Worm (Caenorhabditis elegans) whole organism, early embryonic: ENCODE results near the gene ctl-1.

Experiments used
- F13C5.2 ChIP-seq: sonication (generic microtip); optimal IDR thresholded peaks from 2 replicates; lab custom pipeline; 2017; ENCODE audit warnings: mild to moderate bottlenecking, missing genetic modification characterization, inconsistent platforms, missing compliant biosample characterization
- ama-1 ChIP-seq: fragments of 150-350 bp; optimal IDR thresholded peaks from 2 replicates; lab custom pipeline; 2014
- ceh-13 ChIP-seq: fragments of 200-800 bp; sonication (Bioruptor generic); optimal IDR thresholded peaks from 2 replicates; lab custom pipeline; 2018; ENCODE audit warnings: mild to moderate bottlenecking, missing genetic modification characterization, missing compliant biosample characterization
- ets-7 ChIP-seq: sonication (generic microtip); optimal IDR thresholded peaks from 2 replicates; lab custom pipeline; 2016; ENCODE audit warnings: missing genotype, missing genetic modification characterization, missing compliant biosample characterization
- hmbx-1 ChIP-seq: sonication (generic microtip); optimal IDR thresholded peaks from 2 replicates; lab custom pipeline; 2016; ENCODE audit warnings: mild to moderate bottlenecking, missing genetic modification characterization, missing compliant biosample characterization
- hnd-1 ChIP-seq: sonication (generic microtip); optimal IDR thresholded peaks from 2 replicates; lab custom pipeline; 2016; ENCODE audit warnings: missing genetic modification characterization, missing compliant biosample characterization
- pes-1 ChIP-seq: fragments of 200-800 bp; sonication (Bioruptor generic); IDR thresholded peaks from 2 replicates; pipeline ENCODE4 v1.3.6; 2022; ENCODE audit warnings: missing genetic modification reagents, missing genetic modification characterization, missing compliant biosample characterization
- tbx-11 ChIP-seq: fragments of 200-800 bp; sonication (Bioruptor generic); IDR thresholded peaks from 2 replicates; pipeline ENCODE4 v1.3.6; 2022; ENCODE audit warnings: missing genetic modification characterization, missing compliant biosample characterization

DNA sequence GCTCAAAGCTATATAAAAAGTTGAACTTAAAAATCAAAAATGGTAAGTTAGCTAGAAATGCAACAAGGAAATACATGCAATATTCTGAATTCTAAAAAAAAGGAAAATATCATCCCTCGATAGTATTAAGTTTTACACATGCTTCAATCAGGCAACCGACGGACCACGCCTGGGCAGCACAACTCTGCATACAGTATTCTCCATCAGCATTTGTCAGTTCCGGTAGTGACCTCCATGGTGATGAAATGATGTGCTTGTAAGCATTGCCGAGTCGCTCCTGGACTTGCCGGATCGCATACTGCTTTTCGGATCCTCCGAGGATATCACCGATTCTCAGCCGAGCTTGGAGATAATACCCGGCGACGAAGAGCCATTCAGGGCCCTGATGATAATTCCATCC is 44.7 kb upstream of the ctl-1 start:
- TF ChIP-seq ceh-13 (GFP tag; lab: Kevin White, UChicago) (no peak), F13C5.2 (tag; lab: Kevin White, UChicago) (no peak), tbx-11 (GFP tag; lab: Robert Waterston, UW) (no peak), ama-1 (no peak), hmbx-1 (tag; lab: Kevin White, UChicago) (no peak), pes-1 (GFP tag; lab: Robert Waterston, UW) (no peak), ets-7 (no peak), hnd-1 (tag; lab: Kevin White, UChicago) (no peak)
